Fruit fly (Drosophila melanogaster) whole organism, adult: ENCODE results near the gene Sf3b3.

Source experiments
- CG11617 ChIP-seq: fragments of 200-800 bp; sonication (Bioruptor generic); optimal IDR thresholded peaks from 2 replicates; lab custom pipeline; 2017; ENCODE audit warnings: mild to moderate bottlenecking, missing biosample characterization, missing genetic modification reagents, missing genetic modification characterization
- CG12768 ChIP-seq: fragments of 200-800 bp; sonication (Bioruptor generic); optimal IDR thresholded peaks from 2 replicates; lab custom pipeline; 2017; ENCODE audit warnings: missing biosample characterization, missing genetic modification characterization, mild to moderate bottlenecking, moderate library complexity, missing genetic modification reagents
- CG14711 ChIP-seq: fragments of 200-800 bp; sonication (Bioruptor generic); optimal IDR thresholded peaks from 2 replicates; lab custom pipeline; 2018; ENCODE audit warnings: missing biosample characterization, mild to moderate bottlenecking, missing genetic modification characterization, moderate library complexity
- Crg-1 ChIP-seq: fragments of 200-800 bp; sonication (Bioruptor generic); optimal IDR thresholded peaks from 2 replicates; lab custom pipeline; 2016; ENCODE audit warnings: missing biosample characterization, missing genetic modification characterization
- Hr96 ChIP-seq: fragments of 200-800 bp; sonication (Bioruptor generic); optimal IDR thresholded peaks from 2 replicates; lab custom pipeline; 2016; ENCODE audit warnings: missing biosample characterization, missing genetic modification characterization
- Mnt ChIP-seq: fragments of 200-800 bp; sonication (Bioruptor generic); optimal IDR thresholded peaks from 2 replicates; lab custom pipeline; 2016; ENCODE audit warnings: missing biosample characterization, mild to moderate bottlenecking, missing genetic modification characterization
- cnc ChIP-seq, 2 experiments: fragments of >200 bp; optimal IDR thresholded peaks; 2 replicates each; lab custom pipeline; 2017
- kay ChIP-seq: fragments of 200-800 bp; sonication (Bioruptor generic); peaks from one replicate; lab custom pipeline; 2016; ENCODE audit warnings: missing biosample characterization, missing genetic modification characterization, borderline replicate concordance
- tj ChIP-seq: fragments of 200-800 bp; sonication (Bioruptor generic); optimal IDR thresholded peaks from 3 replicates; lab custom pipeline; 2017; ENCODE audit warnings: missing biosample characterization, mild to moderate bottlenecking, missing genetic modification characterization, moderate library complexity
- toe ChIP-seq: fragments of 200-800 bp; sonication (Bioruptor generic); optimal IDR thresholded peaks from 2 replicates; lab custom pipeline; 2016; ENCODE audit warnings: missing biosample characterization, missing genetic modification characterization

dm6 chr3L:799837-800513 lies 33.2 kb downstream of the Sf3b3 start:
- TF ChIP-seq kay (GFP tag; lab: Kevin White, UChicago) (no peak), Mnt (GFP tag; lab: Kevin White, UChicago) (no peak), CG11617 (GFP tag; lab: Kevin White, UChicago) (no peak), CG14711 (tag; lab: Kevin White, UChicago) (no peak), tj (GFP tag; lab: Kevin White, UChicago) (no peak), CG12768 (no peak), Crg-1 (no peak), cnc (optimal IDR thresholded peaks at IDR 0.05; lab: Kevin White, UChicago) (no peak), toe (no peak), Hr96 (GFP tag; lab: Kevin White, UChicago) (no peak)
